Worm (Caenorhabditis elegans) whole organism, mixed stage, embryonic: ENCODE data around the gene rgs-4.

ENCODE experiments used
- M03D4.4 ChIP-seq: sonication (generic microtip); optimal IDR thresholded peaks from 2 replicates; lab custom pipeline; 2017; ENCODE audit warnings: mild to moderate bottlenecking, missing genetic modification characterization, missing compliant biosample characterization
- bed-3 ChIP-seq: fragments of 200-800 bp; sonication (Bioruptor generic); optimal IDR thresholded peaks from 3 replicates; lab custom pipeline; 2018; ENCODE audit warnings: mild to moderate bottlenecking, missing genetic modification characterization, moderate library complexity, missing compliant biosample characterization
- blmp-1 ChIP-seq: fragments of 150-350 bp; optimal IDR thresholded peaks from 2 replicates; lab custom pipeline; 2014; ENCODE audit warnings: missing biosample characterization, missing genetic modification characterization
- ceh-39 ChIP-seq: fragments of 150-350 bp; optimal IDR thresholded peaks from 2 replicates; lab custom pipeline; 2014; ENCODE audit warnings: missing biosample characterization, missing genetic modification characterization
- ceh-43 ChIP-seq: fragments of 200-800 bp; sonication (Bioruptor generic); optimal IDR thresholded peaks from 2 replicates; lab custom pipeline; 2018; ENCODE audit warnings: mild to moderate bottlenecking, missing genetic modification characterization, moderate library complexity, missing compliant biosample characterization
- ceh-83 ChIP-seq: fragments of 200-800 bp; sonication (Bioruptor generic); optimal IDR thresholded peaks from 2 replicates; lab custom pipeline; 2018; ENCODE audit warnings: mild to moderate bottlenecking, missing genetic modification characterization, missing compliant biosample characterization
- ces-1 ChIP-seq: fragments of 150-350 bp; optimal IDR thresholded peaks from 2 replicates; lab custom pipeline; 2014; ENCODE audit warnings: missing biosample characterization, missing genetic modification reagents, missing genetic modification characterization
- cnd-1 ChIP-seq: fragments of 200-800 bp; sonication (Bioruptor generic); optimal IDR thresholded peaks from 2 replicates; lab custom pipeline; 2018; ENCODE audit warnings: mild to moderate bottlenecking, missing genetic modification characterization, missing compliant biosample characterization
- drap-1 ChIP-seq: fragments of 200-800 bp; sonication (Bioruptor generic); optimal IDR thresholded peaks from 3 replicates; lab custom pipeline; 2018; ENCODE audit warnings: mild to moderate bottlenecking, missing genetic modification characterization, missing compliant biosample characterization
- elt-1 ChIP-seq: sonication (generic microtip); optimal IDR thresholded peaks from 2 replicates; lab custom pipeline; 2017; ENCODE audit warnings: missing genetic modification characterization, mild to moderate bottlenecking, missing compliant biosample characterization, antibody characterized with exemption, moderate library complexity, borderline replicate concordance; ENCODE audit not compliant: insufficient read depth
- elt-3 ChIP-seq: fragments of 150-350 bp; optimal IDR thresholded peaks from 2 replicates; lab custom pipeline; 2014; ENCODE audit warnings: missing biosample characterization, missing genetic modification characterization
- flh-1 ChIP-seq: fragments of 200-800 bp; sonication (Bioruptor generic); optimal IDR thresholded peaks from 2 replicates; lab custom pipeline; 2018; ENCODE audit warnings: mild to moderate bottlenecking, missing genetic modification characterization, moderate library complexity, missing compliant biosample characterization
- ham-2 ChIP-seq: fragments of 200-800 bp; sonication (Bioruptor generic); optimal IDR thresholded peaks from 2 replicates; lab custom pipeline; 2018; ENCODE audit warnings: mild to moderate bottlenecking, missing genetic modification characterization, missing compliant biosample characterization
- hlh-1 ChIP-seq: fragments of 150-350 bp; optimal IDR thresholded peaks from 2 replicates; lab custom pipeline; 2014; ENCODE audit warnings: missing biosample characterization, missing genetic modification reagents, missing genetic modification characterization
- lin-13 ChIP-seq: fragments of 150-350 bp; optimal IDR thresholded peaks from 2 replicates; lab custom pipeline; 2014; ENCODE audit warnings: missing biosample characterization, missing genetic modification characterization
- lin-32 ChIP-seq: fragments of 200-800 bp; sonication (Bioruptor generic); optimal IDR thresholded peaks from 2 replicates; lab custom pipeline; 2018; ENCODE audit warnings: mild to moderate bottlenecking, missing genetic modification characterization, missing compliant biosample characterization
- lsy-2 ChIP-seq: fragments of 150-350 bp; optimal IDR thresholded peaks from 2 replicates; lab custom pipeline; 2014; ENCODE audit warnings: missing biosample characterization, missing genetic modification characterization
- mab-5 ChIP-seq: fragments of 150-350 bp; optimal IDR thresholded peaks from 2 replicates; lab custom pipeline; 2014; ENCODE audit warnings: missing biosample characterization, missing genetic modification characterization
- mep-1 ChIP-seq: fragments of 150-350 bp; optimal IDR thresholded peaks from 2 replicates; lab custom pipeline; 2017; ENCODE audit warnings: missing biosample characterization, missing genetic modification reagents, missing genetic modification characterization, inconsistent platforms
- mls-2 ChIP-seq: sonication (generic microtip); optimal IDR thresholded peaks from 2 replicates; lab custom pipeline; 2016; ENCODE audit warnings: mild to moderate bottlenecking, missing genetic modification characterization, moderate library complexity, missing compliant biosample characterization
- nhr-12 ChIP-seq: fragments of 150-350 bp; optimal IDR thresholded peaks from 2 replicates; lab custom pipeline; 2014; ENCODE audit warnings: missing biosample characterization, missing genetic modification characterization
- nhr-2 ChIP-seq: fragments of 150-350 bp; optimal IDR thresholded peaks from 2 replicates; lab custom pipeline; 2014; ENCODE audit warnings: missing biosample characterization, missing genetic modification characterization
- nhr-237 ChIP-seq: fragments of 150-350 bp; optimal IDR thresholded peaks from 2 replicates; lab custom pipeline; 2014; ENCODE audit warnings: missing biosample characterization, missing genetic modification characterization
- nhr-76 ChIP-seq: sonication (generic microtip); optimal IDR thresholded peaks from 2 replicates; lab custom pipeline; 2017; ENCODE audit warnings: missing biosample characterization, missing genetic modification characterization
- sem-2 ChIP-seq: fragments of 200-800 bp; sonication (Bioruptor generic); optimal IDR thresholded peaks from 2 replicates; lab custom pipeline; 2018; ENCODE audit warnings: mild to moderate bottlenecking, missing genetic modification characterization, missing compliant biosample characterization
- snpc-4 ChIP-seq: fragments of 150-350 bp; optimal IDR thresholded peaks from 2 replicates; lab custom pipeline; 2014; ENCODE audit warnings: missing biosample characterization, missing genetic modification characterization
- sptf-1 ChIP-seq: sonication (generic microtip); optimal IDR thresholded peaks from 2 replicates; lab custom pipeline; 2017; ENCODE audit warnings: mild to moderate bottlenecking, missing genetic modification characterization, moderate library complexity, missing compliant biosample characterization
- tbx-8 ChIP-seq: fragments of 200-800 bp; sonication (Bioruptor generic); optimal IDR thresholded peaks from 2 replicates; lab custom pipeline; 2018; ENCODE audit warnings: mild to moderate bottlenecking, missing genetic modification characterization, moderate library complexity, missing compliant biosample characterization
- unc-120 ChIP-seq: sonication (generic microtip); optimal IDR thresholded peaks from 2 replicates; lab custom pipeline; 2017; ENCODE audit warnings: missing genetic modification characterization, missing compliant biosample characterization; ENCODE audit not compliant: poor library complexity, severe bottlenecking
- unc-39 ChIP-seq: fragments of 150-350 bp; optimal IDR thresholded peaks from 2 replicates; lab custom pipeline; 2014; ENCODE audit warnings: missing biosample characterization, missing genetic modification characterization
- unc-62 ChIP-seq: fragments of 150-350 bp; optimal IDR thresholded peaks from 2 replicates; lab custom pipeline; 2014; ENCODE audit warnings: missing biosample characterization, missing genetic modification reagents, missing genetic modification characterization
- zip-8 ChIP-seq: fragments of 150-350 bp; optimal IDR thresholded peaks from 2 replicates; lab custom pipeline; 2014; ENCODE audit warnings: missing biosample characterization, missing genetic modification characterization

rgs-4 gene

DNA sequence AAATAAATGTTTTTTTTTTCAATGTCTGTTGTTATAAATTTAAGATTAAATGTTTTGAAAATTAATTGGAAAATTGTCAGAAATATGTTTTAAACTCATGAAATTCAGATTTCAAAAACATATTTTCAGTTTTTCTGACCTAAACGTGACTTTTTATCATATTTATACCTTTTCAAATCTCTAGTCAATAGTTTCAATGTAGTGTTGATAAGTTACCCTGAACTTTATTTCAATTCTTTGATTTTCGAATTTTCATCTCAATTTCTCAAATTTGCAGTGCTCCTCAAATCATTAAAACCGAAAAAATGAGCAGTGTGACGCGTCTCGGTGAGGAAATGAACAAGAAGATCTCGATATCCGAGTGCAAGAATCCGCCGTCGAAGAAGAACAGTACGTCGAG lies at the start of gene rgs-4:
TSS of gene rgs-4 (plus strand) at position 301 of the 400 bp plus-strand sequence.
- TF ChIP-seq lin-13 (tag; lab: Kevin White, UChicago) (no peak), tbx-8 (GFP tag; lab: Kevin White, UChicago) (no peak), elt-3 (tag; lab: Kevin White, UChicago) (no peak), nhr-76 (tag; lab: Kevin White, UChicago) (no peak), nhr-12 (no peak), unc-62 (no peak), bed-3 (GFP tag; lab: Kevin White, UChicago) (no peak), blmp-1 (tag; lab: Kevin White, UChicago) (no peak), ceh-83 (GFP tag; lab: Kevin White, UChicago) (no peak), mls-2 (no peak), M03D4.4 (no peak), ham-2 (GFP tag; lab: Kevin White, UChicago) (no peak)

DNA sequence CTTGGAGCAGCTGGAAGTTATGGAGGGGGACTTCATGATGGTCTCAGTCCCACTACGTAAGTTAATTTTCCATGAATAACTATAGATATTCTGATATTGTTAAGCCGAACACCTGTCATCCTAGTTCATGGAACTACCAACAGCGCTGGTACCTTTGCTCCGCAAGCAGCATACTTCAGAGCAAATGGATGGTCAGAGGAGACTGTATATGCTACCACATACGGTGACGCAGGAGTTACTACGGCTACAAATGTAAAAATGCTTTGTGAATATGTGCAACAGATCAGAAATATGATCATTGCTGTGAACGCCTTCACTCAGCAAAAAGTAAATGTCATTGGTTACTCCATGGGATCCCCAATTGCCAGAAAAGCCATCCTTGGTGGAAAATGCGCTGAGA lies 48.4 kb upstream of the rgs-4 start:
- TF ChIP-seq nhr-2 = no peak
- TF ChIP-seq cnd-1 (tag; lab: Kevin White, UChicago) = no peak
- TF ChIP-seq lin-32 (GFP tag; lab: Kevin White, UChicago) = no peak
- TF ChIP-seq mep-1 = no peak
- no peak for TF ChIP-seq snpc-4
- no peak for TF ChIP-seq ceh-83 (GFP tag; lab: Kevin White, UChicago)
- TF ChIP-seq mls-2 = no peak
- TF ChIP-seq nhr-12 = no peak
- no peak for TF ChIP-seq tbx-8 (GFP tag; lab: Kevin White, UChicago)
- TF ChIP-seq drap-1 (GFP tag; lab: Kevin White, UChicago) = no peak
- no peak for TF ChIP-seq hlh-1 (tag; lab: Kevin White, UChicago)
- no peak for TF ChIP-seq ham-2 (GFP tag; lab: Kevin White, UChicago)
- TF ChIP-seq nhr-76 (tag; lab: Kevin White, UChicago) = no peak
- TF ChIP-seq zip-8 (tag; lab: Kevin White, UChicago) = no peak
- TF ChIP-seq lin-13 (tag; lab: Kevin White, UChicago) = no peak
- no peak for TF ChIP-seq sem-2 (GFP tag; lab: Kevin White, UChicago)
- no peak for TF ChIP-seq lsy-2 (tag; lab: Kevin White, UChicago)
- TF ChIP-seq, all 35 proteins: peak for 0

DNA sequence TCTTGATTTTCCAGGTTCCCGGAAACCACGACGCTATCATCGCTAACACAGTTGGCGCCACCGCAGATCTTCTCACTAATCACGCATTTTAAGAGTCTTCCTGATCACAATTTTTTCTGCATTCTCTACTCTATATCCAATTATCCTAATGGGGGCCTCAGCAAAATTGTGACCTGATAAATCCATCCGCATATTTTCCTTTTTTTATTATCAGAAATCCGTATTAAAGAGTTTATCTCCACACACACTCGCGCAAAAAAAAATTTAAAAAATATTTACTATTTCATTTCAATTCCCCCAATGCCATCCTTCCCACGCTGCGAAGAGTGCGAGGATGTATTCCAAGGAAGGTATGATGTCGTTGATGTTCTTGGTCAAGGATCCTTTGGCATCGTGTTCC lies 47.6 kb upstream of the rgs-4 start, which contains the start of gene Y38E10A.8:
TSS of gene Y38E10A.8 (plus strand) at position 301 of the 400 bp plus-strand sequence.
- TF ChIP-seq ceh-83 (GFP tag; lab: Kevin White, UChicago) (no peak), tbx-8 (GFP tag; lab: Kevin White, UChicago) (no peak), elt-1 (tag; lab: Kevin White, UChicago) (no peak), M03D4.4 (no peak), ceh-43 (no peak), nhr-12 (no peak), flh-1 (no peak), cnd-1 (tag; lab: Kevin White, UChicago) (no peak), ces-1 (GFP tag; lab: Kevin White, UChicago) (no peak), unc-120 (tag; lab: Kevin White, UChicago) (no peak), mab-5 (tag; lab: Kevin White, UChicago) (no peak), nhr-2 (no peak), bed-3 (GFP tag; lab: Kevin White, UChicago) (no peak), nhr-76 (tag; lab: Kevin White, UChicago) (no peak), unc-62 (no peak)

DNA sequence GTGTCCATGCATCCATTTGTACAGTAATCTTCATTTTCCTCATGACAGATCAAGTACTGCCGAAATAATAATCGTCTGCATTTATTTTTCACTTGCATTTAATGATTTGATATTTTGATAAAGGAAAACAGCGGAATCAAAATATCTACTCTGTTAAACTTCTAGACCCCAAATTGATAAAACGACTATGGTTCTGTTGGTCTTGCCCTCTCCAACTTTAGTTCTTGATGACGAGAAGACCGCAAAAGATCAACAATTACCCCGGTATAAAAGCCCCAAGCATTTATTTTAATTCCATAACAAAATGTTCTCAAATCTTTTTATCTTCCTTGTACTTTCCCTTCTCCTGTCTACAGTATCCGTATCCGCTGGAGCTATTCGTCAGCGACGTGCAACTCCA lies 45.9 kb upstream of the rgs-4 start, which contains the start of gene Y38E10A.9:
TSS of gene Y38E10A.9 (plus strand) at position 301 of the 400 bp plus-strand sequence.
- no peak for TF ChIP-seq snpc-4
- no peak for TF ChIP-seq nhr-237 (tag; lab: Kevin White, UChicago)
- TF ChIP-seq tbx-8 (GFP tag; lab: Kevin White, UChicago) = no peak
- TF ChIP-seq zip-8 (tag; lab: Kevin White, UChicago) = no peak
- TF ChIP-seq unc-120 (tag; lab: Kevin White, UChicago) = no peak
- TF ChIP-seq lsy-2 (tag; lab: Kevin White, UChicago) = no peak
- TF ChIP-seq unc-39 = no peak
- no peak for TF ChIP-seq ceh-83 (GFP tag; lab: Kevin White, UChicago)
- TF ChIP-seq nhr-2 = no peak
- TF ChIP-seq flh-1 = no peak
- TF ChIP-seq lin-13 (tag; lab: Kevin White, UChicago) = no peak
- TF ChIP-seq, all 35 proteins: peak for 0

DNA sequence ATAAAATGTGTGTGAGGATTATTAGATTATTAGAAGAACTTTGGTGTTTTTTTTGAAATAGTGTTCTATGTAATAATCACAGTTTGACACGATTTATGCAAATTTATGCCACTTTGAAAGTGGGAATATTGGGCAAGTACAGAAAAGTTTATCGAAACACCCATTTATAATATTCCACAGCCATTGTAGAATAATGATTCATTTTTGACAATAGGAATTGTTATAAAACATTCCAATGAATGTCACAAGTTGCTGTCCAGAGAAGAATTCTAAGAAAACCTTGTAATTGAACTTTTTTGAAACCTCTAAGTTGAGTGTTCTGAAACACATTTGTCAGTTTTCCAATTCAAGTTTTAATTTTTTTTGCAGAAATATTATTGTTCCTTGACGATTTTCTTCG lies 42.3 kb upstream of the rgs-4 start, which contains the start of gene nspe-4:
TSS of gene nspe-4 (plus strand) at position 301 of the 400 bp plus-strand sequence.
- no peak for TF ChIP-seq zip-8 (tag; lab: Kevin White, UChicago)
- TF ChIP-seq nhr-2 = no peak
- TF ChIP-seq flh-1 = no peak
- no peak for TF ChIP-seq ces-1 (GFP tag; lab: Kevin White, UChicago)
- TF ChIP-seq lin-13 (tag; lab: Kevin White, UChicago) = no peak
- TF ChIP-seq unc-62 = no peak
- no peak for TF ChIP-seq lsy-2 (tag; lab: Kevin White, UChicago)
- TF ChIP-seq mls-2 = no peak
- TF ChIP-seq mep-1 = no peak
- no peak for TF ChIP-seq sptf-1
- no peak for TF ChIP-seq nhr-76 (tag; lab: Kevin White, UChicago)
- TF ChIP-seq unc-39 = no peak
- TF ChIP-seq nhr-237 (tag; lab: Kevin White, UChicago) = no peak
- TF ChIP-seq ceh-39 (tag; lab: Kevin White, UChicago) = no peak
- no peak for TF ChIP-seq hlh-1 (tag; lab: Kevin White, UChicago)
- no peak for TF ChIP-seq ham-2 (GFP tag; lab: Kevin White, UChicago)
- TF ChIP-seq ceh-83 (GFP tag; lab: Kevin White, UChicago) = no peak
